Worm (Caenorhabditis elegans) whole organism, L4/young adult: Measurements from ENCODE around the gene fbxb-33.

ENCODE experiments used
- dao-5 ChIP-seq: sonication (generic microtip); optimal IDR thresholded peaks from 2 replicates; lab custom pipeline; 2016; ENCODE audit warnings: missing genotype, missing genetic modification characterization, moderate library complexity, missing compliant biosample characterization
- him-1 ChIP-seq: sonication (generic microtip); optimal IDR thresholded peaks from 2 replicates; lab custom pipeline; 2016; ENCODE audit warnings: missing genotype, missing genetic modification reagents, missing genetic modification characterization, missing compliant biosample characterization

DNA sequence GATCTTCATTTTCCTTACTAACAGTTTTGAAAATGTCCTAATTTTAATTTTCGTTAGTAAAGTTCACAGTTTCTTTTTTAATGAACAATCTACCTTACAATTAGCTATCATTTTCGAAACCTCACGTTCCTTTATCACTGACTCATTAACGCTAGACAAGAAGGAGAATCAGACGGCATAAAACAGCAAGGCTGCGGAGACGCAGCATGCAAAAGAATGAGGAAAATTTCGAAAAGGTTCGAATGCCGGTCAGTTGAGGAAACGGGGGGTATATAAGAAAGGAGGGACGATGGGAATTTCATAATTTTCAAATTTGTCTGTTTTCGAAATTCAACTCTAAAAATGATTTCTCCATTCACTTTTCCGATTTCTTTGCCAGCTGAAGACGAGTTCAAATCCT lies 14.7 kb downstream of the fbxb-33 start, which contains the start of gene F19B10.13:
- no peak for TF ChIP-seq dao-5 (tag; lab: Kevin White, UChicago)
- no peak for TF ChIP-seq him-1 (tag; lab: Kevin White, UChicago)
